Worm (Caenorhabditis elegans) whole organism, dauer: ENCODE measurements around the gene cal-4.

Experiments used
- unc-62 ChIP-seq: sonication (generic microtip); optimal IDR thresholded peaks from 2 replicates; lab custom pipeline; 2017; ENCODE audit warnings: missing biosample characterization, missing genetic modification reagents, missing genetic modification characterization

Gene cal-4

DNA sequence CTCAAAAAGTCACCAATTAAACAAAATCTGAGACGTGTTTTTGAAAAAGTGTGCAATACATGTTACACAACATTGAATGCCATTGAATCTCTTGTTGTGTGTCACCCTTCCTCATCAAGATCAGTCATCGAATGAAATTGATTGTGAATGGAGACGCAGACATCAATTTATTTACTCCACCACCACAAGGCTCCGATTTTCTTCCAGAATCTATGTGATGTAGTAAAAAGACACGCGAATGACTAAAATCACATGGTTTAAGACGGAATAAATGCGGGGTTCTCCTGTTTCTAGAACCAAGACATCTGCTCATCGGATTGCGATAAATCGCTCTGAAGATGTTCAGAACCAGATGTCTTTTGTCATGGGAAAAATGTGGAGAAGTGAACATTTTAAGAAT lies 8.5 kb upstream of the cal-4 start:
- no peak for TF ChIP-seq unc-62

DNA sequence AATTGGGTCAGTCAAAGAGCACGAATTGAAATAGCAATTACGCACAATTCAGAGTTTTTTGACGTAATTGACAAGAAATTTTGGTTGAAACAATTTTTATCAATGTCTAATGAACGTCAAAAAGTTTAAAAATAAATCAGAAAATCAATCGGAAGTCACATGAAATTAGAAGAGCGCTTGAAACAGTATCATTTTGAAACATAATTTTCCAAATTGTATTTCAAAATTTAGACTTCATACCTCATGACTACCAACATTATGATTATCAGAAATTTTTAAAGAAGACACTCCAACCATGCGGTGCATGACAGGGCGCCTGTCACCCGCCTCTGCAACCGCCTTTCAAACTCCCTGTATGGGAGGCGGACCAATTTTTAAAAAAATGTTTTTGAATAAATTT lies 7.9 kb upstream of the cal-4 start:
- TF ChIP-seq unc-62 = no peak

DNA sequence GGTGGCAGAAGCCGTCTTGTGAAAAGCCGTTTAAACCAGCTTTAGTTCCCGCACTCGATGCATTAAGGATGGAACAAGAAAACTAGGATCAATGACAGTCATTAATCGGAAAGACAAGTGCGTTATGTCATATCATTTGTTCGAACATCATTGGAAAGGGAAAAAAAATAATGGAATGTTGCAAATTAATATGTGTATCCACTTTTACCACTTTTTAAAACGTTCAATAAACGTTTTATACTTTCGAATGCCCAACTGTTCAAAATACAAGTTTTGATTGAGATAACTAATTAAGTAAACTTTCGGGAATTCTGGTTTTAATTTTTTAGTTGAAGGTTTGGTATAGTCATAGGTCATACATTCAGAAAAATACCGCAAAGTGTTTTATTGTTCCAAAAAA lies 6.1 kb upstream of the cal-4 start, which contains the start of gene C02F4.4:
Gene C02F4.4, minus strand, starts transcription at position 101 of the 400 bp plus-strand sequence.
- no peak for TF ChIP-seq unc-62

DNA sequence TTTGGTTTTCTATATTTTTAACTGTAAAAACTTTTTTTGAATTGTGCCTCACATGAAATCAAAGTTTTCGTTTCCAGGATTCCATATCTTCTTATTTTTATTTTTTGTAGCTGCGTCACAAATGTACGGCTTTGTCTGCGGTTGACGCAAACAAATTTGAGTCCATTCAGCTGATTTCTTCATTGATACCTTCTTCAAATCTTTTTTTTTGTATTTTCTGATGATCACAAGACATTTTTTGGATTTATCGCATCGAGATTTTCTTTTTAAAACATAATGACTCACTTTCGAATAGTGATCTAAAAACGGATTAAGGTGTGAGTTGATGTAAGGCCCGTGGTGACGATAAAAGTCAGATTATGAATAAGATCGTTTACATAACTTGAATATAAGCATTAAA lies 2.6 kb upstream of the cal-4 start:
- TF ChIP-seq unc-62 = no peak

ce11 chrIV:10524095-10524829 lies 3.1 kb downstream of the cal-4 start, which contains the start of gene C02F4.5:
Gene C02F4.5, minus strand, starts transcription at chrIV:10524145.
- TF ChIP-seq unc-62 = no peak

ce11 chrIV:10530648-10531047 lies 9.4 kb downstream of the cal-4 start, which contains the start of gene T07G12.2:
Gene T07G12.2, plus strand, starts transcription at chrIV:10530709.
- no peak for TF ChIP-seq unc-62

DNA sequence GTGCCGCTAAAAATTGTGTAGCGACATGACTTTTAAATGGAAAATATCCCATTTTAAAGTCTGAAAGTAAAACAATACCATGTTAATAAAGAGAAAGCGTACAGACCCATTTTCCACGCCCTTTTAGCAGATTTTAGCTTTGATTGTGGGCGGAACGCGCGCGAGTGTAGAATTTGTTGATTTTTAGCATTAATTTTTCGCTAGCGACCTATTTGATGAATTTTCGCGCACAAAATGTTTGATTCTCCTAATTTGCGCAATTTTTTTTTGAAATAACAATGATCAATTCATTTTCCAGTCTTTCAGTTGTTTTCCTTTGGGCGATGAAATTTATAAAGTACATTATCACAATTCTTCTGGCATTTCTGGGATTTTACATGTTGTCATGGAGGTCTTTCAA lies 12.4 kb downstream of the cal-4 start, which contains the start of gene T07G12.3:
Gene T07G12.3, plus strand, starts transcription at position 301 of the 400 bp plus-strand sequence.
- TF ChIP-seq unc-62 = no peak

DNA sequence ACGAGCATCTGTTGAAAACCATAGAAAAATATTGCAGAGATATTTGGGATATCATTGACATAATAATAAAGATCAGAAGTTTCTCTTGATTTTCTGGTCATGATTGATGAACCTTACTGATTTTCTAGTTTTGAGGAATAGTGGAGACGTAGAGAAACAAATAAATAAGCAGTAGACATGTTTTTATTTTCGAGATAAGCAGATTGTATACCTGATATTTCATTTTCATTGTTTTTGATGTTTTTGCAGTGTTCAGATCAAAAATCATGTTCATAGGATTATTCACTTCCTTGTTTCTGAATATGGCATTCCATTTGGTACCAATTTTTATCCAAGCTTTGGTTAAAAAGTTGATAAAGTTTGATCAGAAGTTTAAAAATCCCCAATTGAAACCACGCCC lies 17.4 kb downstream of the cal-4 start, which contains the start of gene T07G12.4:
Gene T07G12.4, minus strand, starts transcription at position 101 of the 400 bp plus-strand sequence.
- TF ChIP-seq unc-62 = no peak

- no peak for TF ChIP-seq unc-62
These were observed 21.1 kb downstream of the cal-4 start for ce11 chrIV:10542283-10542682.

ce11 chrIV:10543361-10543760 lies 22.2 kb downstream of the cal-4 start:
- TF ChIP-seq unc-62 = no peak

ce11 chrIV:10545038-10545437 lies 23.8 kb downstream of the cal-4 start, which contains the start of gene T07G12.5:
Gene T07G12.5, minus strand, starts transcription at chrIV:10545138.
- no peak for TF ChIP-seq unc-62

- no peak for TF ChIP-seq unc-62
These were observed 25.5 kb downstream of the cal-4 start, which contains the start of gene zim-1 for ce11 chrIV:10546589-10547136. Gene zim-1, plus strand, starts transcription at chrIV:10547086.

DNA sequence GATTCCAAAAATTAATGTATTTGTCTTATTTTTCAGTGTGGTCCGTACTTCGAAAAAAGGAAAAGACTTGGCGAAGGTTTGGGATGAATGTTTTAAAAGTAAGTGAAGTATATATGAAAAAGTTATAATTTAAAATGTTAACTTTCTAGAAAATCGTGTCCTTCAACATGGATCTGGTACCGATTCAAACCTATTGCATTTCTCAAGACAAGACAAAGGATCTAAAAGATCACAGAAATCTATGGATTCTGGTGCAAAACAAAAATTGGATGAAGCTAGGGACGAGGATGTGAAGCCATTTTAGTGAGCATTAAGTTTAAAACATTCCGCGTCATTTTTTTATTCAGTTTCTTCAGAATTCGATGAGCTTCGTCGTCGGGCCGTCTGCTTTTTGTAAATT lies 33.7 kb downstream of the cal-4 start, which contains the start of gene zim-2:
Gene zim-2, plus strand, starts transcription at position 301 of the 400 bp plus-strand sequence.
- no peak for TF ChIP-seq unc-62

ce11 chrIV:10558415-10558814 lies 37.2 kb downstream of the cal-4 start, which contains the start of gene zim-3:
Gene zim-3, plus strand, starts transcription at chrIV:10558715.
- no peak for TF ChIP-seq unc-62

ce11 chrIV:10561605-10562004 lies 40.4 kb downstream of the cal-4 start, which contains the start of gene him-8:
Gene him-8, plus strand, starts transcription at chrIV:10561905.
- no peak for TF ChIP-seq unc-62

DNA sequence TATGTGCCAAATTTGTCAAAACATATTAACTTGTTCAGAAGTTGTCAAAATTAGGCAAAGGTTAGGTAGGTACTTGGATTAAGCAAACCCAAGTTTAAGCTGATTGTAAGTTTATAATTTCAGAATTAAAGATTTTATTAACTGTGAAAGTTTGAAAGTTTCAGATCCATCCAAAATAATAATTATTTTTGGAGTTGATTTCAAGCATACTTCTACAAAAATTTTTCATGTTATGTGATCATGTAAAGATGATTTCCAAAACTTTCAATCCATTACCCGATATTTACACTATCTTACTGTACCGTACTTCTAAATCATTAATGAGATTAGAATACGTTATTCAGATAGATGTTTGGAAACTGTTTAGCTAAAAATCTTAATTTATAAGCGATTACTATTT lies 43.4 kb downstream of the cal-4 start:
- TF ChIP-seq unc-62 = no peak

DNA sequence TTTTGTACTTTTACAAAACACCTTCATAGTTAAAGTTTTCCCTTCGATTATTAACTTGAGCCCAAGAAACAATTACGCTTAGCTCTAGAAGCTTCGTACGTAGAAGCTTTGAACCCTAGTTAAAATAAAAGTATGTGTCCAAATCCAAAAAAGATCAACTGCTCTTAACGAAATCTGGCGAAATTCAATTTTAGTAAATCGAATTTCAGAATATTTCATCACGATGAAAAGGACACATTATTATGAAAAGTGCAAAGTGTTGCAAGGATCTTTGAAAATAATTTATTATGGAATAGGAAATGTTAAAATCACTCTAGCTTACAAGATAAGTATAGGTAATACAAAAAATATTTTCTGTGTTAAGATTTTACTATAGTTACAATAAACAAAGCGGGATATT lies 44.1 kb downstream of the cal-4 start:
- TF ChIP-seq unc-62 = no peak

DNA sequence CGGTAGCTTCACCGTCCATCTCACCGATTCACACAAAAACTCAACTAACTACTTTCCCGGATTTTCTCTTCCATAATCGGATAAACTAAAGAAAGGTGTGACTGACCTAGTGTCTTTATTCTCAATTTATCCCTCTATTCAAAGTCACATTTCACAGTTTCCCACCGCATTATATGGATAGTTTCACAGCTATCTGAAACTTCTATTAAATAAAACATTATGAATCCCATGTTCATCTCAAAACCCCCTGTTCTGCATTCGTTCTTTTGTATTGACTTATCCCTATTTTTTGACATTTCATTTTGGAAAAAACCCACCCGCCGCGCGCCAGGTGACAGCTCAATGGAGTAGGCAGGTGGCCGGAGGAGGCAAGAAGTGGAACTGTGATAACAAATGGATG lies 46.6 kb downstream of the cal-4 start:
- no peak for TF ChIP-seq unc-62
